Fruit fly (Drosophila melanogaster): ENCODE data around the gene Cht7.

The Cht7 gene

DNA sequence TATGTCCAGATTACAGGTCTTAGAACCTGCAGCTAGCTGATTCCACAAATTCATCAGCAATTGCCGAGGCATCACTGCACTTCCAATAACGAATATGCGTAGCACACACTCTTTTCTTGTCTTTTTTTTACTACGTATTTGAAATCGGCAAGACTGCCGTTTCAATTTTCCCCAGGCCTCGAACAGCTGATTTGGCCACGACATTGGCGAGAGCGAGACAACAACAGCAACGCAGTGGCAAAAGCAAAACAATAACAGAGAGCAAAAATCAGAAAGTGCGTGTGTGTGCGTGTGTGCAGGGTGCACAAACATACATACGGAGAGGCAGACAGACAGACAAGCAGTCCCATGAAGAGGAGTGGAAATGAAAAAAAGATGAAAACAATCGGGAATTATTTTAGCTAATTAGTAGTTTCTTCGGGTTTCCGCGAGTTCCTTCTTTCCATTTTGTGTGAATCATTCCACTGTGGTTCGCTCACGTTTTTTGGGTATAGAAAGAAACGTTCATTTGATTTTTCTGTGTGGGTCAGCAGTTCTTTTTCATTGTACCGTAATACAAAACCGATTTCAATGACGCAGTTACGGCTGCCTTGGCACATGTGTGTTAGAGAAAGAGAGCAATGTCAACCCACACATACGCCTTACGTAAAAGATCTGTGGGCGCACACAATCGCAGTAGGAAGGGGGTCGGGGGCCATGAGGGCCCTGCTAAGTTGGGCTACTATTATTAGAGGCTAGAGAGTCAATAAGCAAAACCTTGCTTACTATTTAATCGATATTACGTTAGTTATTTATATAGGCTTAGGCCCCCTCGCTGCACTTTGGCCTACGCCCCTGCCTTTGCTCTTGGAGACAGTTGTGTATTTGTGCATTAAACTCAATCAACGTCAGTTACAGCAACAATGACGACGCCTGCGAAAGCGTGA lies 46.4 kb downstream of the Cht7 start (continued):
- TF ChIP-seq peb (GFP tag; IDR thresholded peaks at IDR 0.05) (peak; percentile 97), Abd-B (GFP tag; optimal IDR thresholded peaks at IDR 0.05) (peak; percentile 97), CG9876 (GFP tag; optimal IDR thresholded peaks at IDR 0.05) (peak; percentile 97), gro (GFP tag; optimal IDR thresholded peaks at IDR 0.05) (peak; percentile 99), NC2α (GFP tag; optimal IDR thresholded peaks at IDR 0.05) (peak; percentile 98), CG7786 (GFP tag; optimal IDR thresholded peaks at IDR 0.05) (peak; percentile 99), CG3407 (GFP tag; optimal IDR thresholded peaks at IDR 0.05) (peak; percentile 96), CG10565 (GFP tag; optimal IDR thresholded peaks at IDR 0.05) (peak; percentile 84), Bgb (GFP tag; IDR thresholded peaks at IDR 0.05; ENCODE audit: partially characterized antibody) (no peak), pb (GFP tag; optimal IDR thresholded peaks at IDR 0.05) (peak; percentile 98), twi (tag; optimal IDR thresholded peaks at IDR 0.05) (peak; percentile 91), CG18599 (GFP tag; optimal IDR thresholded peaks at IDR 0.05) (peak; percentile 99), CG9817 (tag; optimal IDR thresholded peaks at IDR 0.05) (peak; percentile 98), vnd (GFP tag; IDR thresholded peaks at IDR 0.05; ENCODE audit: partially characterized antibody) (no peak), Meics (GFP tag; optimal IDR thresholded peaks at IDR 0.05) (peak; percentile 98), CG8388 (GFP tag; optimal IDR thresholded peaks at IDR 0.05) (peak; percentile 96), ash1 (GFP tag; optimal IDR thresholded peaks at IDR 0.05) (peak; percentile 97), tx (GFP tag; optimal IDR thresholded peaks at IDR 0.05) (peak; percentile 98), CG31388 (GFP tag; optimal IDR thresholded peaks at IDR 0.05) (peak; percentile 97), Side (GFP tag; optimal IDR thresholded peaks at IDR 0.05) (peak; percentile 99), chm (GFP tag; IDR thresholded peaks at IDR 0.05) (peak; percentile 99), CG13287 (GFP tag; IDR thresholded peaks at IDR 0.05; ENCODE audit: partially characterized antibody) (no peak; the same call in 1 of the 2 replicates), zf30C (GFP tag; optimal IDR thresholded peaks at IDR 0.05) (no peak), CG14667 (GFP tag; IDR thresholded peaks at IDR 0.05) (peak; percentile 99), ken (GFP tag; IDR thresholded peaks at IDR 0.05) (peak; percentile 100), CG15479 (GFP tag; optimal IDR thresholded peaks at IDR 0.05) (peak; percentile 6), maf-S (GFP tag; optimal IDR thresholded peaks at IDR 0.05) (peak; percentile 99), Aef1 (GFP tag; IDR thresholded peaks at IDR 0.05) (peak; percentile 99), NfI (GFP tag; optimal IDR thresholded peaks at IDR 0.05) (peak; percentile 97), CG16863 (GFP tag; optimal IDR thresholded peaks at IDR 0.05) (peak; percentile 98), mld (GFP tag; IDR thresholded peaks at IDR 0.05; ENCODE audit: partially characterized antibody) (no peak), tna (GFP tag; IDR thresholded peaks at IDR 0.05; ENCODE audit: partially characterized antibody) (no peak), ftz-f1 (GFP tag; optimal IDR thresholded peaks at IDR 0.05) (peak; percentile 96), Dfd (GFP tag; optimal IDR thresholded peaks at IDR 0.05) (peak in 1 of 2 experiments; percentile 50), Six4 (GFP tag; optimal IDR thresholded peaks at IDR 0.05) (peak; percentile 96), zfh2 (GFP tag; optimal IDR thresholded peaks at IDR 0.05) (peak; percentile 99), sens-2 (GFP tag; IDR thresholded peaks at IDR 0.05) (peak; percentile 98), Lim3 (GFP tag; IDR thresholded peaks at IDR 0.05) (peak; percentile 98), ara (GFP tag; IDR thresholded peaks at IDR 0.05) (peak; percentile 99)

Data from whole organism, embryonic.